Worm (Caenorhabditis elegans) whole organism, L1 larva: ENCODE results near the gene C54H2.4.

Source experiments
- C04F5.9 ChIP-seq: sonication (generic microtip); optimal IDR thresholded peaks from 2 replicates; lab custom pipeline; 2016; ENCODE audit warnings: missing genetic modification characterization, missing compliant biosample characterization
- C16A3.4 ChIP-seq: fragments of 150-350 bp; optimal IDR thresholded peaks from 2 replicates; lab custom pipeline; 2014; ENCODE audit warnings: missing biosample characterization, missing genetic modification characterization
- C34B4.2 ChIP-seq: sonication (generic microtip); optimal IDR thresholded peaks from 2 replicates; lab custom pipeline; 2017; ENCODE audit warnings: mild to moderate bottlenecking, missing genetic modification characterization, missing compliant biosample characterization
- Y116A8C.19 ChIP-seq: sonication (generic microtip); optimal IDR thresholded peaks from 2 replicates; lab custom pipeline; 2016; ENCODE audit warnings: missing compliant biosample characterization, missing genetic modification characterization, borderline replicate concordance
- blmp-1 ChIP-seq: fragments of 150-350 bp; optimal IDR thresholded peaks from 2 replicates; lab custom pipeline; 2014; ENCODE audit warnings: missing biosample characterization, missing genetic modification characterization
- ceh-63 ChIP-seq: fragments of 200-800 bp; sonication (Bioruptor generic); optimal IDR thresholded peaks from 2 replicates; lab custom pipeline; 2018; ENCODE audit warnings: mild to moderate bottlenecking, missing genetic modification characterization, missing compliant biosample characterization
- ceh-8 ChIP-seq: fragments of 200-800 bp; sonication (Bioruptor generic); optimal IDR thresholded peaks from 2 replicates; lab custom pipeline; 2018; ENCODE audit warnings: mild to moderate bottlenecking, missing genetic modification characterization, moderate library complexity, missing compliant biosample characterization
- ceh-88 ChIP-seq: fragments of 200-800 bp; sonication (Bioruptor generic); IDR thresholded peaks from 2 replicates; pipeline ENCODE4 v1.3.6; 2022; ENCODE audit warnings: missing genetic modification characterization, missing compliant biosample characterization
- efl-3 ChIP-seq: fragments of 200-800 bp; sonication (Bioruptor generic); optimal IDR thresholded peaks from 2 replicates; lab custom pipeline; 2018; ENCODE audit warnings: mild to moderate bottlenecking, missing genetic modification characterization, missing compliant biosample characterization
- elt-3 ChIP-seq, 6 experiments: fragments of 150-350 bp in 1 of 6; sonication (generic microtip); optimal IDR thresholded peaks; 2 replicates each; lab custom pipeline; 2017 to 2018; ENCODE audit warnings: missing biosample characterization in 6 of 6, missing genetic modification characterization in 6 of 6, inconsistent platforms in 1 of 6
- fkh-10 ChIP-seq: sonication (generic microtip); optimal IDR thresholded peaks from 2 replicates; lab custom pipeline; 2017; ENCODE audit warnings: missing biosample characterization, missing genetic modification reagents, missing genetic modification characterization
- fkh-8 ChIP-seq: sonication (generic microtip); optimal IDR thresholded peaks from 2 replicates; lab custom pipeline; 2016; ENCODE audit warnings: mild to moderate bottlenecking, missing genetic modification characterization, missing compliant biosample characterization
- grh-1 ChIP-seq: fragments of 200-800 bp; sonication (Bioruptor generic); IDR thresholded peaks from 2 replicates; pipeline ENCODE4 v1.3.6; 2022; ENCODE audit warnings: missing genetic modification reagents, missing genetic modification characterization, missing compliant biosample characterization
- hlh-17 ChIP-seq: fragments of 200-800 bp; sonication (Bioruptor generic); optimal IDR thresholded peaks from 2 replicates; lab custom pipeline; 2018; ENCODE audit warnings: missing genetic modification characterization, mild to moderate bottlenecking, missing compliant biosample characterization, moderate library complexity, borderline replicate concordance
- hlh-4 ChIP-seq: sonication (generic microtip); optimal IDR thresholded peaks from 2 replicates; lab custom pipeline; 2016; ENCODE audit warnings: mild to moderate bottlenecking, missing genetic modification characterization, missing compliant biosample characterization
- irx-1 ChIP-seq: sonication (generic microtip); optimal IDR thresholded peaks from 2 replicates; lab custom pipeline; 2016; ENCODE audit warnings: missing genetic modification characterization, missing compliant biosample characterization
- jun-1 ChIP-seq: fragments of 150-350 bp; optimal IDR thresholded peaks from 2 replicates; lab custom pipeline; 2014; ENCODE audit warnings: missing biosample characterization, missing genetic modification reagents, missing genetic modification characterization
- lin-13 ChIP-seq: fragments of 150-350 bp; optimal IDR thresholded peaks from 2 replicates; lab custom pipeline; 2014; ENCODE audit warnings: missing biosample characterization, missing genetic modification reagents, missing genetic modification characterization
- lin-14 ChIP-seq: fragments of 200-800 bp; sonication (Bioruptor generic); optimal IDR thresholded peaks from 2 replicates; lab custom pipeline; 2018; ENCODE audit warnings: mild to moderate bottlenecking, missing genetic modification characterization, moderate library complexity, missing compliant biosample characterization
- lin-15B ChIP-seq: fragments of 150-350 bp; sonication (generic microtip); optimal IDR thresholded peaks from 3 replicates; lab custom pipeline; 2014; ENCODE audit warnings: missing biosample characterization, missing genetic modification characterization
- lin-35 ChIP-seq, 2 experiments: fragments of 150-350 bp; optimal IDR thresholded peaks; 2 replicates each; lab custom pipeline; 2014; ENCODE audit warnings: missing biosample characterization in 2 of 2, missing genetic modification characterization in 2 of 2, missing genetic modification reagents in 2 of 2
- lin-39 ChIP-seq: fragments of 150-350 bp; optimal IDR thresholded peaks from 2 replicates; lab custom pipeline; 2014; ENCODE audit warnings: missing biosample characterization, missing genetic modification reagents, missing genetic modification characterization
- mef-2 ChIP-seq: fragments of 150-350 bp; optimal IDR thresholded peaks from 2 replicates; lab custom pipeline; 2014; ENCODE audit warnings: missing biosample characterization, missing genetic modification characterization
- mep-1 ChIP-seq: fragments of 150-350 bp; optimal IDR thresholded peaks from 2 replicates; lab custom pipeline; 2014; ENCODE audit warnings: missing biosample characterization, missing genetic modification characterization
- nhr-12 ChIP-seq: sonication (generic microtip); optimal IDR thresholded peaks from 2 replicates; lab custom pipeline; 2017; ENCODE audit warnings: missing biosample characterization, missing genetic modification characterization
- nhr-19 ChIP-seq: fragments of 200-800 bp; sonication (Bioruptor generic); conservative IDR thresholded peaks from 2 replicates; pipeline ENCODE4 v1.3.6; 2022; ENCODE audit warnings: missing genetic modification characterization, missing compliant biosample characterization
- nhr-20 ChIP-seq: sonication (generic microtip); optimal IDR thresholded peaks from 2 replicates; lab custom pipeline; 2016; ENCODE audit warnings: mild to moderate bottlenecking, missing genetic modification characterization, missing compliant biosample characterization
- nhr-47 ChIP-seq: sonication (generic microtip); optimal IDR thresholded peaks from 2 replicates; lab custom pipeline; 2016; ENCODE audit warnings: mild to moderate bottlenecking, missing genetic modification characterization, moderate library complexity, missing compliant biosample characterization
- nhr-76 ChIP-seq: sonication (generic microtip); optimal IDR thresholded peaks from 2 replicates; lab custom pipeline; 2017; ENCODE audit warnings: missing biosample characterization, missing genetic modification characterization
- nhr-77 ChIP-seq: fragments of 150-350 bp; optimal IDR thresholded peaks from 2 replicates; lab custom pipeline; 2014; ENCODE audit warnings: missing biosample characterization, missing genetic modification characterization
- nhr-84 ChIP-seq: sonication (generic microtip); optimal IDR thresholded peaks from 2 replicates; lab custom pipeline; 2017; ENCODE audit warnings: missing biosample characterization, missing genetic modification characterization
- nhr-85 ChIP-seq: sonication (generic microtip); peaks from one replicate; lab custom pipeline; 2016; ENCODE audit warnings: missing genetic modification characterization, inconsistent platforms, missing compliant biosample characterization
- pax-3 ChIP-seq: fragments of 200-800 bp; sonication (Bioruptor generic); optimal IDR thresholded peaks from 2 replicates; lab custom pipeline; 2018; ENCODE audit warnings: mild to moderate bottlenecking, missing genetic modification characterization, moderate library complexity, missing compliant biosample characterization
- pqm-1 ChIP-seq: sonication (generic microtip); optimal IDR thresholded peaks from 3 replicates; lab custom pipeline; 2017; ENCODE audit warnings: missing biosample characterization, missing genetic modification characterization
- rnt-1 ChIP-seq: sonication (generic microtip); optimal IDR thresholded peaks from 2 replicates; lab custom pipeline; 2016; ENCODE audit warnings: mild to moderate bottlenecking, missing genetic modification characterization, moderate library complexity, missing compliant biosample characterization
- snpc-4 ChIP-seq: fragments of 150-350 bp; optimal IDR thresholded peaks from 2 replicates; lab custom pipeline; 2014; ENCODE audit warnings: missing biosample characterization, missing genetic modification characterization
- snu-23 ChIP-seq: sonication (generic microtip); optimal IDR thresholded peaks from 2 replicates; lab custom pipeline; 2016; ENCODE audit warnings: missing genetic modification characterization, missing compliant biosample characterization
- sox-4 ChIP-seq: sonication (generic microtip); optimal IDR thresholded peaks from 2 replicates; lab custom pipeline; 2016; ENCODE audit warnings: missing genetic modification characterization, missing compliant biosample characterization
- sptf-1 ChIP-seq: fragments of 150-350 bp; optimal IDR thresholded peaks from 2 replicates; lab custom pipeline; 2014; ENCODE audit warnings: missing biosample characterization, missing genetic modification characterization
- tlp-1 ChIP-seq: fragments of 150-350 bp; optimal IDR thresholded peaks from 2 replicates; lab custom pipeline; 2014; ENCODE audit warnings: missing biosample characterization, missing genetic modification characterization
- unc-30 ChIP-seq: sonication (generic microtip); optimal IDR thresholded peaks from 2 replicates; lab custom pipeline; 2017; ENCODE audit warnings: missing biosample characterization, missing genetic modification characterization
- unc-62 ChIP-seq: fragments of 150-350 bp; optimal IDR thresholded peaks from 2 replicates; lab custom pipeline; 2014; ENCODE audit warnings: missing biosample characterization, missing genetic modification reagents, missing genetic modification characterization
- unc-98 ChIP-seq: fragments of 200-800 bp; sonication (Bioruptor generic); IDR thresholded peaks from 2 replicates; pipeline ENCODE4 v1.3.6; 2022; ENCODE audit warnings: missing genetic modification characterization, missing compliant biosample characterization
- xbp-1 ChIP-seq: sonication (generic microtip); optimal IDR thresholded peaks from 2 replicates; lab custom pipeline; 2016; ENCODE audit warnings: missing genetic modification characterization, missing compliant biosample characterization
- zag-1 ChIP-seq: fragments of 150-350 bp; optimal IDR thresholded peaks from 2 replicates; lab custom pipeline; 2014; ENCODE audit warnings: missing biosample characterization, missing genetic modification characterization

C54H2.4 gene

ce11 chrX:5801156-5801592, 30.6 kb upstream of the C54H2.4 start (continued):
- TF ChIP-seq rnt-1 (tag; lab: Kevin White, UChicago) (peak; percentile 71), tlp-1 (tag; lab: Kevin White, UChicago) (no peak), fkh-8 (tag; lab: Kevin White, UChicago) (peak; percentile 70), mef-2 (peak; percentile 4), lin-15B (no peak), mep-1 (peak; percentile 93), nhr-47 (tag; lab: Kevin White, UChicago) (peak; percentile 92), nhr-12 (tag; lab: Kevin White, UChicago) (peak; percentile 28), blmp-1 (tag; lab: Kevin White, UChicago) (peak; percentile 61), snu-23 (peak; percentile 96), lin-13 (GFP tag; lab: Kevin White, UChicago) (peak; percentile 55), nhr-77 (peak; percentile 84), nhr-19 (GFP tag; lab: Robert Waterston, UW) (peak; percentile 91), nhr-85 (peak; percentile 91), ceh-63 (GFP tag; lab: Kevin White, UChicago) (no peak), Y116A8C.19 (no peak), ceh-88 (GFP tag; lab: Robert Waterston, UW) (peak; percentile 80; the same call in 1 of the 2 replicates), sox-4 (peak; percentile 69), irx-1 (tag; lab: Kevin White, UChicago) (peak; percentile 88), hlh-17 (GFP tag; lab: Kevin White, UChicago) (no peak), unc-30 (tag; lab: Kevin White, UChicago) (no peak), lin-14 (peak; percentile 93), xbp-1 (tag; lab: Kevin White, UChicago) (peak; percentile 89), C04F5.9 (tag; lab: Kevin White, UChicago) (peak; percentile 45), lin-39 (tag; lab: Kevin White, UChicago) (peak; percentile 59), C16A3.4 (tag; lab: Kevin White, UChicago) (peak; percentile 87), pax-3 (tag; lab: Kevin White, UChicago) (peak; percentile 82), zag-1 (peak; percentile 44), fkh-10 (GFP tag; lab: Kevin White, UChicago) (peak; percentile 19), sptf-1 (tag; lab: Kevin White, UChicago) (no peak), elt-3 (tag; optimal IDR thresholded peaks at IDR 0.05; lab: Kevin White, UChicago) (peak in 3 of 6 experiments; percentile 33 to 87 (median 80)), nhr-76 (tag; lab: Kevin White, UChicago) (peak; percentile 75), pqm-1 (tag; lab: Kevin White, UChicago) (no peak), efl-3 (GFP tag; lab: Kevin White, UChicago) (no peak), nhr-84 (tag; lab: Kevin White, UChicago) (no peak), grh-1 (GFP tag; lab: Robert Waterston, UW) (peak; percentile 70), unc-98 (GFP tag; lab: Robert Waterston, UW) (peak; percentile 55), lin-35 (GFP tag; optimal IDR thresholded peaks at IDR 0.05; lab: Kevin White, UChicago) (peak; percentile 49 to 73), jun-1 (peak; percentile 88), nhr-20 (tag; lab: Kevin White, UChicago) (peak; percentile 93), C34B4.2 (tag; lab: Kevin White, UChicago) (no peak), snpc-4 (tag; lab: Kevin White, UChicago) (peak; percentile 3), unc-62 (GFP tag; lab: Kevin White, UChicago) (no peak), ceh-8 (GFP tag; lab: Kevin White, UChicago) (peak; percentile 82), hlh-4 (tag; lab: Kevin White, UChicago) (peak; percentile 44)
